Worm (Caenorhabditis elegans) whole organism, L3 larva: Measurements from ENCODE around the gene M60.7.

Experiments
- lin-39 ChIP-seq: fragments of 150-350 bp; optimal IDR thresholded peaks from 2 replicates; lab custom pipeline; 2018; ENCODE audit warnings: missing biosample characterization, missing genetic modification reagents, missing genetic modification characterization
- nhr-25 ChIP-seq: sonication (generic microtip); optimal IDR thresholded peaks from 2 replicates; lab custom pipeline; 2017; ENCODE audit warnings: missing biosample characterization, missing genetic modification characterization

DNA sequence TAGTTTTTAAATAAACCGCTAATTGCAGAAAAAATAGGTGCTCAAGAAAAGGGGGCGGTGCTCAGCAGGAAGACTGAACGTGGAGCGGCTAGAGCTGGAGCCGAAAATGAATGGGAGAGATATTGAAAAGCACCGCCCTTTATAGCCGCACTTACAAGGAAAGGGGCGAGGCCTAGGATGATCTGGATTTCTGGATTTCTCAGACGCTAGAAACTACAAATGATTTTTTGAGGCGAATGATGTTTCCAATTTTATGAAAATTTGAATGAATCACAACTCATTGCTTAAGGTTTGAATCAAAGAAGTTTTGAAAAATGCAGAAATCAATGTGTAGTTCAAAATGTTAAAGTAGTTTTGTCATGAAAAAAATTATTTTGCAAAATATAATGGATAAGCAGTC lies 36.1 kb downstream of the M60.7 start, which contains the start of gene K02A6.2:
- no peak for TF ChIP-seq lin-39 (tag; lab: Kevin White, UChicago)
- no peak for TF ChIP-seq nhr-25 (tag; lab: Kevin White, UChicago)
